Worm (Caenorhabditis elegans): Measurements from ENCODE around the gene fbxb-3.

The fbxb-3 gene

ce11 chrIV:11871083-11871482 lies 32.3 kb downstream of the fbxb-3 start:
- TF ChIP-seq mml-1 (tag; optimal IDR thresholded peaks at IDR 0.05) = no peak
- peak; percentile 25 for TF ChIP-seq lin-15B (tag; optimal IDR thresholded peaks at IDR 0.05)
- TF ChIP-seq fkh-10 (GFP tag; optimal IDR thresholded peaks at IDR 0.05) = peak; percentile 16
- TF ChIP-seq snpc-4 (tag; optimal IDR thresholded peaks at IDR 0.05) = peak; percentile 10
- TF ChIP-seq nfya-1 (tag; optimal IDR thresholded peaks at IDR 0.05; ENCODE audit: insufficient read depth) = peak; percentile 69
- TF ChIP-seq lin-39 (tag; optimal IDR thresholded peaks at IDR 0.05) = peak; percentile 31

ce11 chrIV:11871898-11872297 lies 33.1 kb downstream of the fbxb-3 start:
- no peak for TF ChIP-seq unc-39 (tag; optimal IDR thresholded peaks at IDR 0.05)
- no peak for TF ChIP-seq fkh-10 (GFP tag; optimal IDR thresholded peaks at IDR 0.05)
- no peak for TF ChIP-seq ceh-28 (tag; optimal IDR thresholded peaks at IDR 0.05)
- TF ChIP-seq skn-1 (tag; optimal IDR thresholded peaks at IDR 0.05) = no peak
- no peak for TF ChIP-seq zag-1 (tag; optimal IDR thresholded peaks at IDR 0.05)
- TF ChIP-seq ceh-82 (tag; optimal IDR thresholded peaks at IDR 0.05) = no peak
- TF ChIP-seq ceh-9 (tag; optimal IDR thresholded peaks at IDR 0.05) = no peak
- no peak for TF ChIP-seq fkh-2 (tag; optimal IDR thresholded peaks at IDR 0.05)

- TF ChIP-seq ceh-9 (tag; optimal IDR thresholded peaks at IDR 0.05) (no peak), lin-15B (tag; optimal IDR thresholded peaks at IDR 0.05) (no peak), ama-1 (optimal IDR thresholded peaks at IDR 0.05) (no peak), hmg-11 (tag; optimal IDR thresholded peaks at IDR 0.05) (no peak), elt-1 (tag; optimal IDR thresholded peaks at IDR 0.05) (no peak)
Measured at ce11 chrIV:11877674-11878073, 38.9 kb downstream of the fbxb-3 start, which contains the start of gene pph-2. pph-2 (minus strand) TSS chrIV:11877774.

- no peak for TF ChIP-seq nhr-12 (tag; optimal IDR thresholded peaks at IDR 0.05)
- no peak for TF ChIP-seq skn-1 (tag; optimal IDR thresholded peaks at IDR 0.05)
- no peak for TF ChIP-seq eor-1 (tag; optimal IDR thresholded peaks at IDR 0.05)
- TF ChIP-seq nhr-28 (tag; optimal IDR thresholded peaks at IDR 0.05) = no peak
- no peak for TF ChIP-seq ztf-4 (tag; optimal IDR thresholded peaks at IDR 0.05)
- TF ChIP-seq mdl-1 (tag; optimal IDR thresholded peaks at IDR 0.05) = no peak
- no peak for TF ChIP-seq elt-2 (tag; optimal IDR thresholded peaks at IDR 0.05)
- no peak for TF ChIP-seq hmg-11 (tag; optimal IDR thresholded peaks at IDR 0.05)
Measured at ce11 chrIV:11878249-11878648, 39.5 kb downstream of the fbxb-3 start, which contains the start of gene cutl-27. cutl-27 (plus strand) TSS chrIV:11878549.

ce11 chrIV:11882534-11882933 lies 43.8 kb downstream of the fbxb-3 start:
- peak; percentile 71 for TF ChIP-seq nhr-23 (tag; optimal IDR thresholded peaks at IDR 0.05)
- TF ChIP-seq lsy-12 (tag; optimal IDR thresholded peaks at IDR 0.05) = no peak
- TF ChIP-seq elt-1 (tag; optimal IDR thresholded peaks at IDR 0.05) = peak; percentile 77

- TF ChIP-seq tbx-2 (tag; optimal IDR thresholded peaks at IDR 0.05) = no peak
- TF ChIP-seq nhr-43 (tag; optimal IDR thresholded peaks at IDR 0.05; ENCODE audit: poor library complexity, severe bottlenecking) = peak; percentile 45
- no peak for TF ChIP-seq aly-2 (tag; optimal IDR thresholded peaks at IDR 0.05)
- peak; percentile 92 for TF ChIP-seq nhr-23 (tag; optimal IDR thresholded peaks at IDR 0.05)
- TF ChIP-seq sea-2 (GFP tag; optimal IDR thresholded peaks at IDR 0.05) = no peak
- TF ChIP-seq nhr-25 (tag; optimal IDR thresholded peaks at IDR 0.05) = peak; percentile 44
- no peak for TF ChIP-seq elt-2 (tag; optimal IDR thresholded peaks at IDR 0.05)
- no peak for TF ChIP-seq nhr-237 (tag; optimal IDR thresholded peaks at IDR 0.05)
- TF ChIP-seq lin-15B (tag; optimal IDR thresholded peaks at IDR 0.05) = no peak
- no peak for TF ChIP-seq lin-39 (tag; optimal IDR thresholded peaks at IDR 0.05)
- no peak for TF ChIP-seq snpc-4 (tag; optimal IDR thresholded peaks at IDR 0.05)
- no peak for TF ChIP-seq unc-62 (GFP tag; optimal IDR thresholded peaks at IDR 0.05)
Measured at ce11 chrIV:11883478-11883877, 44.7 kb downstream of the fbxb-3 start.

ce11 chrIV:11885313-11885712 lies 46.6 kb downstream of the fbxb-3 start, which contains the start of gene let-653:
let-653 (plus strand) TSS chrIV:11885613.
- no peak for TF ChIP-seq lin-15B (tag; optimal IDR thresholded peaks at IDR 0.05)
- TF ChIP-seq ama-1 (optimal IDR thresholded peaks at IDR 0.05) = no peak
- no peak for TF ChIP-seq elt-2 (tag; optimal IDR thresholded peaks at IDR 0.05)
- TF ChIP-seq nhr-76 (tag; optimal IDR thresholded peaks at IDR 0.05) = no peak
- TF ChIP-seq eor-1 (tag; optimal IDR thresholded peaks at IDR 0.05) = no peak
- TF ChIP-seq nhr-23 (tag; optimal IDR thresholded peaks at IDR 0.05) = no peak
- TF ChIP-seq ZK546.5 (tag; optimal IDR thresholded peaks at IDR 0.05) = no peak
- TF ChIP-seq ztf-4 (tag; optimal IDR thresholded peaks at IDR 0.05) = no peak
- TF ChIP-seq lsy-12 (tag; optimal IDR thresholded peaks at IDR 0.05) = no peak
- TF ChIP-seq nhr-12 (tag; optimal IDR thresholded peaks at IDR 0.05) = no peak
- no peak for TF ChIP-seq sea-2 (GFP tag; optimal IDR thresholded peaks at IDR 0.05)

Measured in whole organism, L3 larva.